Fruit fly (Drosophila melanogaster) ovary, adult (tissue): Measurements from ENCODE around the gene Cad87A.
A peak's percentile ranks its signal among the peaks of the same experiment; 100 is the strongest.

ENCODE experiments used
- CG17801 ChIP-seq: fragments of 200-800 bp; optimal IDR thresholded peaks from 2 replicates; lab custom pipeline; 2019; ENCODE audit warnings: missing biosample characterization, mild to moderate bottlenecking, missing genetic modification characterization, moderate library complexity; ENCODE audit not compliant: partially characterized antibody

Gene Cad87A

dm6 chr3R:11948903-11949358 lies at the start of gene Cad87A:
Gene Cad87A, minus strand, starts transcription at chr3R:11949129.
- peak; percentile 55 for TF ChIP-seq CG17801

dm6 chr3R:11998130-11998529 lies 49.2 kb upstream of the Cad87A start:
- no peak for TF ChIP-seq CG17801

dm6 chr3R:11992934-11993670 lies 44.2 kb upstream of the Cad87A start, which contains the start of gene mfas:
Gene mfas, minus strand, starts transcription at chr3R:11993315.
- TF ChIP-seq CG17801, result no peak

dm6 chr3R:11991538-11992164 lies 42.7 kb upstream of the Cad87A start:
- no peak for TF ChIP-seq CG17801

- TF ChIP-seq CG17801, result no peak
Measured at dm6 chr3R:11989996-11990395, 41.1 kb upstream of the Cad87A start.

dm6 chr3R:11989206-11989605 lies 40.3 kb upstream of the Cad87A start:
- no peak for TF ChIP-seq CG17801

dm6 chr3R:11984862-11985261 lies 35.9 kb upstream of the Cad87A start:
- no peak for TF ChIP-seq CG17801

dm6 chr3R:11984441-11984840 lies 35.5 kb upstream of the Cad87A start, which contains the start of gene CG3397:
Gene CG3397, minus strand, starts transcription at chr3R:11984541.
- TF ChIP-seq CG17801, result no peak

dm6 chr3R:11982547-11982946 lies 33.6 kb upstream of the Cad87A start:
- no peak for TF ChIP-seq CG17801

- no peak for TF ChIP-seq CG17801
Measured at dm6 chr3R:11981962-11982361, 33.0 kb upstream of the Cad87A start, which contains the start of gene CG12224. Gene CG12224, minus strand, starts transcription at chr3R:11982062.

- peak; percentile 11 for TF ChIP-seq CG17801
Measured at dm6 chr3R:11979879-11980571, 31.1 kb upstream of the Cad87A start, which contains the start of gene CG18547. Gene CG18547, minus strand, starts transcription at chr3R:11980390.

dm6 chr3R:11978278-11978677 lies 29.3 kb upstream of the Cad87A start:
- no peak for TF ChIP-seq CG17801

- no peak for TF ChIP-seq CG17801
Measured at dm6 chr3R:11977336-11977678, 28.4 kb upstream of the Cad87A start.

dm6 chr3R:11976556-11977335 lies 27.8 kb upstream of the Cad87A start, which contains the start of gene CG10005:
Gene CG10005, minus strand, starts transcription at chr3R:11977197.
- TF ChIP-seq CG17801, result no peak

- peak; percentile 39 for TF ChIP-seq CG17801
Measured at dm6 chr3R:11974631-11975030, 25.7 kb upstream of the Cad87A start, which contains the start of gene Tango9. Gene Tango9, minus strand, starts transcription at chr3R:11974910.

dm6 chr3R:11973826-11974225 lies 24.9 kb upstream of the Cad87A start:
- TF ChIP-seq CG17801, result no peak
